Worm (Caenorhabditis elegans) whole organism, young adult: Measurements from ENCODE around the gene odr-10.
A peak's percentile ranks its signal among the peaks of the same experiment; 100 is the strongest.

Experiments
- B0035.1 ChIP-seq: sonication (generic microtip); optimal IDR thresholded peaks from 2 replicates; lab custom pipeline; 2016; ENCODE audit warnings: missing genetic modification characterization, mild to moderate bottlenecking, missing compliant biosample characterization, missing genotype, missing genetic modification reagents
- B0261.1 ChIP-seq: sonication (generic microtip); optimal IDR thresholded peaks from 2 replicates; lab custom pipeline; 2016; ENCODE audit warnings: mild to moderate bottlenecking, missing genetic modification characterization, moderate library complexity, missing compliant biosample characterization
- C17E4.6 ChIP-seq: fragments of 200-800 bp; sonication (Bioruptor generic); IDR thresholded peaks from 2 replicates; pipeline ENCODE4 v1.3.6; 2022; ENCODE audit warnings: missing genetic modification reagents, missing genetic modification characterization, missing compliant biosample characterization
- D2030.7 ChIP-seq: fragments of 200-800 bp; sonication (Bioruptor generic); IDR thresholded peaks from 2 replicates; pipeline ENCODE4 v1.3.6; 2022; ENCODE audit warnings: missing genetic modification reagents, missing genetic modification characterization, missing compliant biosample characterization
- F22D6.2 ChIP-seq: sonication (generic microtip); optimal IDR thresholded peaks from 2 replicates; lab custom pipeline; 2016; ENCODE audit warnings: mild to moderate bottlenecking, missing genetic modification characterization, missing compliant biosample characterization
- F52B5.7 ChIP-seq: sonication (generic microtip); optimal IDR thresholded peaks from 2 replicates; lab custom pipeline; 2016; ENCODE audit warnings: mild to moderate bottlenecking, missing genetic modification characterization, missing compliant biosample characterization
- F57A8.1 ChIP-seq: fragments of 200-800 bp; sonication (Bioruptor generic); optimal IDR thresholded peaks from 2 replicates; lab custom pipeline; 2018; ENCODE audit warnings: mild to moderate bottlenecking, missing genetic modification characterization, moderate library complexity, missing compliant biosample characterization
- K11D2.4 ChIP-seq: fragments of 200-800 bp; sonication (Bioruptor generic); IDR thresholded peaks from 2 replicates; pipeline ENCODE4 v1.3.6; 2022; ENCODE audit warnings: missing genetic modification reagents, missing genetic modification characterization, missing compliant biosample characterization
- T07F8.4 ChIP-seq: sonication (generic microtip); optimal IDR thresholded peaks from 2 replicates; lab custom pipeline; 2016; ENCODE audit warnings: mild to moderate bottlenecking, missing genetic modification characterization, moderate library complexity, missing compliant biosample characterization
- T26A5.8 ChIP-seq: sonication (generic microtip); optimal IDR thresholded peaks from 2 replicates; lab custom pipeline; 2016; ENCODE audit warnings: missing genetic modification characterization, missing compliant biosample characterization
- Y53F4B.3 ChIP-seq: fragments of 200-800 bp; sonication (Bioruptor generic); IDR thresholded peaks from 2 replicates; pipeline ENCODE4 v1.3.6; 2022; ENCODE audit warnings: missing genetic modification reagents, missing genetic modification characterization, missing compliant biosample characterization
- Y53G8AR.9 ChIP-seq: fragments of 200-800 bp; sonication (Bioruptor generic); conservative IDR thresholded peaks from 2 replicates; pipeline ENCODE4 v1.3.6; 2022; ENCODE audit warnings: missing genetic modification reagents, missing genetic modification characterization, missing compliant biosample characterization
- Y67H2A.10 ChIP-seq: fragments of 200-800 bp; sonication (Bioruptor generic); conservative IDR thresholded peaks from 2 replicates; pipeline ENCODE4 v1.3.6; 2022; ENCODE audit warnings: missing genetic modification reagents, missing genetic modification characterization, missing compliant biosample characterization
- aptf-2 ChIP-seq: fragments of 200-800 bp; sonication (Bioruptor generic); conservative IDR thresholded peaks from 2 replicates; pipeline ENCODE4 v1.3.6; 2022; ENCODE audit warnings: missing genetic modification reagents, missing genetic modification characterization, missing compliant biosample characterization
- aptf-3 ChIP-seq: fragments of 200-800 bp; sonication (Bioruptor generic); IDR thresholded peaks from 2 replicates; pipeline ENCODE4 v1.3.6; 2022; ENCODE audit warnings: missing genetic modification characterization, missing compliant biosample characterization
- attf-6 ChIP-seq: fragments of 200-800 bp; sonication (Bioruptor generic); IDR thresholded peaks from 2 replicates; pipeline ENCODE4 v1.3.6; 2022; ENCODE audit warnings: missing genetic modification reagents, missing genetic modification characterization, missing compliant biosample characterization
- cebp-1 ChIP-seq, 2 experiments: fragments of 200-800 bp in 1 of 2; sonication (Bioruptor generic) in 1 of 2; sonication (generic microtip) in 1 of 2; IDR thresholded peaks in 1 of 2; optimal IDR thresholded peaks in 1 of 2; 2 replicates each; pipeline versions ENCODE4 v1.3.6 to Lab custom; 2017 to 2022; ENCODE audit warnings: missing compliant biosample characterization in 2 of 2, missing genetic modification characterization in 2 of 2, mild to moderate bottlenecking in 1 of 2, missing genetic modification reagents in 1 of 2, moderate library complexity in 1 of 2
- ceh-40 ChIP-seq: fragments of 200-800 bp; sonication (Bioruptor generic); IDR thresholded peaks from 2 replicates; pipeline ENCODE4 v1.3.6; 2022; ENCODE audit warnings: missing genetic modification characterization, missing compliant biosample characterization
- die-1 ChIP-seq: sonication (generic microtip); optimal IDR thresholded peaks from 2 replicates; lab custom pipeline; 2016; ENCODE audit warnings: missing genotype, mild to moderate bottlenecking, missing genetic modification characterization, missing compliant biosample characterization
- dox-1 ChIP-seq: fragments of 200-800 bp; sonication (Bioruptor generic); IDR thresholded peaks from 2 replicates; pipeline ENCODE4 v1.3.6; 2022; ENCODE audit warnings: missing genetic modification reagents, missing genetic modification characterization, missing compliant biosample characterization
- dpff-1 ChIP-seq: sonication (generic microtip); optimal IDR thresholded peaks from 2 replicates; lab custom pipeline; 2017; ENCODE audit warnings: mild to moderate bottlenecking, missing genetic modification characterization, missing compliant biosample characterization
- efl-1 ChIP-seq: fragments of 150-350 bp; optimal IDR thresholded peaks from 2 replicates; lab custom pipeline; 2014; ENCODE audit warnings: missing biosample characterization, missing genetic modification reagents, missing genetic modification characterization
- egl-44 ChIP-seq: fragments of 200-800 bp; sonication (Bioruptor generic); IDR thresholded peaks from 2 replicates; pipeline ENCODE4 v1.3.6; 2022; ENCODE audit warnings: missing genetic modification reagents, missing genetic modification characterization, missing compliant biosample characterization
- fkh-3 ChIP-seq: sonication (generic microtip); optimal IDR thresholded peaks from 2 replicates; lab custom pipeline; 2016; ENCODE audit warnings: mild to moderate bottlenecking, missing genetic modification characterization, missing compliant biosample characterization
- gei-17 ChIP-seq: fragments of 200-800 bp; sonication (Bioruptor generic); optimal IDR thresholded peaks from 2 replicates; lab custom pipeline; 2018; ENCODE audit warnings: mild to moderate bottlenecking, missing genetic modification characterization, missing compliant biosample characterization
- him-1 ChIP-seq: sonication (generic microtip); optimal IDR thresholded peaks from 2 replicates; lab custom pipeline; 2016; ENCODE audit warnings: missing genotype, missing genetic modification reagents, missing genetic modification characterization, missing compliant biosample characterization
- let-607 ChIP-seq, 2 experiments: fragments of 200-800 bp in 1 of 2; sonication (Bioruptor generic) in 1 of 2; sonication (generic microtip) in 1 of 2; optimal IDR thresholded peaks; 2 replicates each; lab custom pipeline; 2016 to 2018; ENCODE audit warnings: mild to moderate bottlenecking in 2 of 2, missing compliant biosample characterization in 2 of 2, missing genetic modification characterization in 2 of 2, moderate library complexity in 2 of 2, missing genotype in 1 of 2
- lin-26 ChIP-seq: fragments of 200-800 bp; sonication (Bioruptor generic); IDR thresholded peaks from 2 replicates; pipeline ENCODE4 v1.3.6; 2022; ENCODE audit warnings: missing genetic modification reagents, missing genetic modification characterization, missing compliant biosample characterization
- lin-40 ChIP-seq: sonication (generic microtip); optimal IDR thresholded peaks from 2 replicates; lab custom pipeline; 2016; ENCODE audit warnings: missing genetic modification characterization, mild to moderate bottlenecking, missing compliant biosample characterization, missing genotype, missing genetic modification reagents
- lir-1 ChIP-seq: fragments of 200-800 bp; sonication (Bioruptor generic); conservative IDR thresholded peaks from 2 replicates; pipeline ENCODE4 v1.3.6; 2022; ENCODE audit warnings: missing genetic modification reagents, missing genetic modification characterization, missing compliant biosample characterization
- madf-6 ChIP-seq: fragments of 200-800 bp; sonication (Bioruptor generic); IDR thresholded peaks from 2 replicates; pipeline ENCODE4 v1.3.6; 2022; ENCODE audit warnings: missing genetic modification reagents, missing genetic modification characterization, missing compliant biosample characterization
- mes-4 ChIP-seq: sonication (generic microtip); optimal IDR thresholded peaks from 2 replicates; lab custom pipeline; 2016; ENCODE audit warnings: missing genotype, missing genetic modification characterization, missing compliant biosample characterization
- mxl-1 ChIP-seq: sonication (generic microtip); optimal IDR thresholded peaks from 2 replicates; lab custom pipeline; 2016; ENCODE audit warnings: missing genetic modification characterization, missing compliant biosample characterization
- nhr-120 ChIP-seq: fragments of 200-800 bp; sonication (Bioruptor generic); IDR thresholded peaks from 2 replicates; pipeline ENCODE4 v1.3.6; 2022; ENCODE audit warnings: missing genetic modification characterization, missing compliant biosample characterization
- nhr-27 ChIP-seq: fragments of 200-800 bp; sonication (Bioruptor generic); optimal IDR thresholded peaks from 2 replicates; lab custom pipeline; 2018; ENCODE audit warnings: mild to moderate bottlenecking, missing genetic modification characterization, moderate library complexity, missing compliant biosample characterization
- rpc-1 ChIP-seq, 2 experiments: fragments of 150-350 bp in 1 of 2; sonication (generic microtip) in 1 of 2; optimal IDR thresholded peaks; 2 replicates each; lab custom pipeline; 2014 to 2018; ENCODE audit warnings: missing biosample characterization in 1 of 2, missing genetic modification characterization in 1 of 2, missing genetic modification reagents in 1 of 2, missing genotype in 1 of 2
- snpc-4 ChIP-seq, 5 experiments: fragments of 150-350 bp in 1 of 5; sonication (generic microtip) in 4 of 5; optimal IDR thresholded peaks; 2 replicates each; lab custom pipeline; 2014 to 2018; ENCODE audit warnings: missing genetic modification characterization in 5 of 5, missing biosample characterization in 3 of 5, antibody characterized with exemption in 2 of 5, mild to moderate bottlenecking in 2 of 5, missing compliant biosample characterization in 2 of 5, missing genotype in 2 of 5, moderate library complexity in 2 of 5, missing genetic modification reagents in 1 of 5
- tbp1 ChIP-seq: fragments of 200-800 bp; sonication (Bioruptor generic); optimal IDR thresholded peaks from 2 replicates; lab custom pipeline; 2018; ENCODE audit warnings: mild to moderate bottlenecking, missing genetic modification characterization, missing compliant biosample characterization
- tbx-9 ChIP-seq: sonication (generic microtip); optimal IDR thresholded peaks from 2 replicates; lab custom pipeline; 2016; ENCODE audit warnings: borderline replicate concordance, missing genetic modification characterization, inconsistent platforms, missing compliant biosample characterization
- tlf-1 ChIP-seq: fragments of 200-800 bp; sonication (Bioruptor generic); optimal IDR thresholded peaks from 2 replicates; lab custom pipeline; 2018; ENCODE audit warnings: mild to moderate bottlenecking, missing genetic modification characterization, missing compliant biosample characterization
- zfh-2 ChIP-seq: fragments of 200-800 bp; sonication (Bioruptor generic); conservative IDR thresholded peaks from 2 replicates; pipeline ENCODE4 v1.3.6; 2022; ENCODE audit warnings: missing genetic modification reagents, missing genetic modification characterization, missing compliant biosample characterization
- zim-3 ChIP-seq: sonication (generic microtip); optimal IDR thresholded peaks from 2 replicates; lab custom pipeline; 2017; ENCODE audit warnings: mild to moderate bottlenecking, missing genetic modification characterization, moderate library complexity, missing compliant biosample characterization
- ztf-22 ChIP-seq: fragments of 200-800 bp; sonication (Bioruptor generic); optimal IDR thresholded peaks from 2 replicates; lab custom pipeline; 2018; ENCODE audit warnings: mild to moderate bottlenecking, missing genetic modification characterization, moderate library complexity, missing compliant biosample characterization
- ztf-25 ChIP-seq: fragments of 200-800 bp; sonication (Bioruptor generic); IDR thresholded peaks from 2 replicates; pipeline ENCODE4 v1.3.6; 2022; ENCODE audit warnings: missing genetic modification reagents, missing genetic modification characterization, missing compliant biosample characterization
- ztf-26 ChIP-seq: sonication (generic microtip); optimal IDR thresholded peaks from 2 replicates; lab custom pipeline; 2017; ENCODE audit warnings: missing genetic modification characterization, missing compliant biosample characterization
- ztf-28 ChIP-seq: fragments of 200-800 bp; sonication (Bioruptor generic); IDR thresholded peaks from 2 replicates; pipeline ENCODE4 v1.3.6; 2022; ENCODE audit warnings: missing genetic modification reagents, missing genetic modification characterization, missing compliant biosample characterization

Gene odr-10

DNA sequence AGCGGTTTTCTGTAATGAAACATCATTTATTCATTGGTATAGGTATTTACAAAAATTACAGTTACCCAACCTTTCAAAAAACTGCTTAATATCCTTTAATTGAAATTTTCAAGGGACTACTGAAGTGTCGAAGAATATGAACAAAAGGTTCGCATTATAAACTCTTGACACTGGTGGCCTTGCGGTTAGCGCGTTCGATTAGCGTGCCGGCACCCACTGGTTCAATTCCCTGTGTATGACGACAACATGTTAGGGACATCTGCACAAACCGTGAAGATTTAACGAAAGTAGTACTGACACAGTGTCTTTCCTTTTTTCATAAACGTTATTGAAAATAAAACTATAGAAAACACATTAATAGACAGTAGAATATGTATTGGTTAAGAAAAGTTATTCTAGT, 2.0 kb upstream of the odr-10 start (continued):
- no peak for TF ChIP-seq dpff-1 (tag; lab: Kevin White, UChicago)
- TF ChIP-seq nhr-120 (GFP tag; lab: Robert Waterston, UW): peak; percentile 90; the same call in 1 of the 2 replicates

DNA sequence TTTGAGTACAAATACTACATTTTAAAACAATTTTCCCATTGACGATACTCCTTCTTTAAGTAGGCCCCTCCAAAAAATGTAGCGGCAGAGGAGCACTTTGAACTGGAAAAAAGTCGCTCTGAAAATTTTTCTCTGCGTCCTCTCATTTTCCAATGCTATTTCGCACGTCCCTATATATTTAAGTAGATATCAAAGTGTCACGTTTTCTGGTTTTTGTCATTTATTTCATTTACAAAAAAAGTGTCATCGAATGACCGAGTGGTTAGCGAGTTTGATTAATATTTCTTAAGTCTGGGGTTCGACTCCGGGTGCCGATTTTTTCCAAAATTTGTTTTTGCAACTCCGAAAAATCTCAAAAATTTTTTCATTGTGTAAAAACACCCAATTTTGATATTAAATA, 1.2 kb upstream of the odr-10 start:
- TF ChIP-seq lin-26 (peak; percentile 60; the same call in 1 of the 2 replicates), nhr-27 (tag; lab: Kevin White, UChicago) (no peak), B0035.1 (tag; lab: Kevin White, UChicago) (no peak), efl-1 (no peak), T07F8.4 (tag; lab: Kevin White, UChicago) (no peak), tlf-1 (GFP tag; lab: Kevin White, UChicago) (no peak), F22D6.2 (tag; lab: Kevin White, UChicago) (no peak), Y53F4B.3 (GFP tag; lab: Robert Waterston, UW) (no peak), rpc-1 (optimal IDR thresholded peaks at IDR 0.05; lab: Kevin White, UChicago) (peak; percentile 48), rpc-1 (tag; optimal IDR thresholded peaks at IDR 0.05; lab: Kevin White, UChicago) (peak; percentile 54), K11D2.4 (no peak), Y67H2A.10 (GFP tag; lab: Robert Waterston, UW) (no peak), ztf-26 (tag; lab: Kevin White, UChicago) (no peak), egl-44 (no peak), mxl-1 (tag; lab: Kevin White, UChicago) (no peak), zfh-2 (no peak), madf-6 (GFP tag; lab: Robert Waterston, UW) (no peak), aptf-3 (GFP tag; lab: Robert Waterston, UW) (no peak), Y53G8AR.9 (no peak), aptf-2 (GFP tag; lab: Robert Waterston, UW) (no peak), cebp-1 (GFP tag; IDR thresholded peaks at IDR 0.05; lab: Robert Waterston, UW) (no peak), cebp-1 (tag; optimal IDR thresholded peaks at IDR 0.05; lab: Kevin White, UChicago) (no peak), fkh-3 (tag; lab: Kevin White, UChicago) (no peak), attf-6 (GFP tag; lab: Robert Waterston, UW) (no peak), C17E4.6 (no peak), tbx-9 (no peak), let-607 (tag; optimal IDR thresholded peaks at IDR 0.05; lab: Kevin White, UChicago) (no peak), tbp1 (GFP tag; lab: Kevin White, UChicago) (peak; percentile 82), him-1 (no peak), die-1 (tag; lab: Kevin White, UChicago) (peak; percentile 17), lin-40 (tag; lab: Kevin White, UChicago) (no peak), ztf-22 (GFP tag; lab: Kevin White, UChicago) (no peak), gei-17 (GFP tag; lab: Kevin White, UChicago) (no peak), ceh-40 (no peak), snpc-4 (GFP tag; optimal IDR thresholded peaks at IDR 0.05; lab: Kevin White, UChicago) (no peak), snpc-4 (tag; optimal IDR thresholded peaks at IDR 0.05; lab: Kevin White, UChicago) (no peak), F57A8.1 (no peak), D2030.7 (GFP tag; lab: Robert Waterston, UW) (no peak), lir-1 (GFP tag; lab: Robert Waterston, UW) (no peak), ztf-28 (GFP tag; lab: Robert Waterston, UW) (no peak), zim-3 (tag; lab: Kevin White, UChicago) (no peak), B0261.1 (peak; percentile 60), ztf-25 (GFP tag; lab: Robert Waterston, UW) (no peak), F52B5.7 (tag; lab: Kevin White, UChicago) (no peak), mes-4 (tag; lab: Kevin White, UChicago) (no peak), dox-1 (GFP tag; lab: Robert Waterston, UW) (no peak), T26A5.8 (no peak)
